Worm (Caenorhabditis elegans) whole organism, L1 larva: ENCODE data around the gene ZK105.1.

Experiments
- C34B4.2 ChIP-seq: sonication (generic microtip); optimal IDR thresholded peaks from 2 replicates; lab custom pipeline; 2017; ENCODE audit warnings: mild to moderate bottlenecking, missing genetic modification characterization, missing compliant biosample characterization
- Y116A8C.19 ChIP-seq: sonication (generic microtip); optimal IDR thresholded peaks from 2 replicates; lab custom pipeline; 2016; ENCODE audit warnings: missing compliant biosample characterization, missing genetic modification characterization, borderline replicate concordance
- aha-1 ChIP-seq: fragments of 150-350 bp; optimal IDR thresholded peaks from 2 replicates; lab custom pipeline; 2014; ENCODE audit warnings: missing biosample characterization, missing genetic modification characterization
- alr-1 ChIP-seq: fragments of 200-800 bp; sonication (Bioruptor generic); optimal IDR thresholded peaks from 2 replicates; lab custom pipeline; 2018; ENCODE audit warnings: borderline replicate concordance, mild to moderate bottlenecking, missing genetic modification characterization, missing compliant biosample characterization
- aly-2 ChIP-seq: fragments of 150-350 bp; optimal IDR thresholded peaks from 2 replicates; lab custom pipeline; 2014; ENCODE audit warnings: missing biosample characterization, missing genetic modification characterization
- ceh-63 ChIP-seq: fragments of 200-800 bp; sonication (Bioruptor generic); optimal IDR thresholded peaks from 2 replicates; lab custom pipeline; 2018; ENCODE audit warnings: mild to moderate bottlenecking, missing genetic modification characterization, missing compliant biosample characterization
- ceh-90 ChIP-seq: sonication (generic microtip); optimal IDR thresholded peaks from 2 replicates; lab custom pipeline; 2016; ENCODE audit warnings: missing genetic modification characterization, missing compliant biosample characterization
- dsc-1 ChIP-seq: sonication (generic microtip); optimal IDR thresholded peaks from 2 replicates; lab custom pipeline; 2016; ENCODE audit warnings: mild to moderate bottlenecking, missing genetic modification characterization, missing compliant biosample characterization
- efl-1 ChIP-seq, 4 experiments: fragments of 150-350 bp; optimal IDR thresholded peaks in 3 of 4; peaks in 1 of 4; 1 replicate in 1 of 4; 2 replicates in 3 of 4; lab custom pipeline; 2014; ENCODE audit warnings: missing biosample characterization in 2 of 4, missing genetic modification characterization in 2 of 4, missing genetic modification reagents in 2 of 4
- efl-3 ChIP-seq: fragments of 200-800 bp; sonication (Bioruptor generic); optimal IDR thresholded peaks from 2 replicates; lab custom pipeline; 2018; ENCODE audit warnings: mild to moderate bottlenecking, missing genetic modification characterization, missing compliant biosample characterization
- elt-2 ChIP-seq: sonication (generic microtip); optimal IDR thresholded peaks from 2 replicates; lab custom pipeline; 2016; ENCODE audit warnings: missing genetic modification characterization, mild to moderate bottlenecking, inconsistent platforms, missing compliant biosample characterization, missing genetic modification reagents
- fkh-8 ChIP-seq: sonication (generic microtip); optimal IDR thresholded peaks from 2 replicates; lab custom pipeline; 2016; ENCODE audit warnings: mild to moderate bottlenecking, missing genetic modification characterization, missing compliant biosample characterization
- fos-1 ChIP-seq: fragments of 150-350 bp; optimal IDR thresholded peaks from 2 replicates; lab custom pipeline; 2014; ENCODE audit warnings: missing biosample characterization, missing genetic modification characterization
- grh-1 ChIP-seq: fragments of 200-800 bp; sonication (Bioruptor generic); IDR thresholded peaks from 2 replicates; pipeline ENCODE4 v1.3.6; 2022; ENCODE audit warnings: missing genetic modification reagents, missing genetic modification characterization, missing compliant biosample characterization
- hlh-17 ChIP-seq: fragments of 200-800 bp; sonication (Bioruptor generic); optimal IDR thresholded peaks from 2 replicates; lab custom pipeline; 2018; ENCODE audit warnings: missing genetic modification characterization, mild to moderate bottlenecking, missing compliant biosample characterization, moderate library complexity, borderline replicate concordance
- hpl-2 ChIP-seq: fragments of 150-350 bp; optimal IDR thresholded peaks from 2 replicates; lab custom pipeline; 2014; ENCODE audit warnings: missing biosample characterization, missing genetic modification reagents, missing genetic modification characterization
- irx-1 ChIP-seq: sonication (generic microtip); optimal IDR thresholded peaks from 2 replicates; lab custom pipeline; 2016; ENCODE audit warnings: missing genetic modification characterization, missing compliant biosample characterization
- isw-1 ChIP-seq: fragments of 200-800 bp; sonication (Bioruptor generic); IDR thresholded peaks from 2 replicates; pipeline ENCODE4 v1.3.6; 2022; ENCODE audit warnings: missing genetic modification characterization, missing compliant biosample characterization
- jun-1 ChIP-seq: fragments of 150-350 bp; optimal IDR thresholded peaks from 2 replicates; lab custom pipeline; 2014; ENCODE audit warnings: missing biosample characterization, missing genetic modification reagents, missing genetic modification characterization
- lin-13 ChIP-seq: fragments of 150-350 bp; optimal IDR thresholded peaks from 2 replicates; lab custom pipeline; 2014; ENCODE audit warnings: missing biosample characterization, missing genetic modification reagents, missing genetic modification characterization
- lin-14 ChIP-seq: fragments of 200-800 bp; sonication (Bioruptor generic); optimal IDR thresholded peaks from 2 replicates; lab custom pipeline; 2018; ENCODE audit warnings: mild to moderate bottlenecking, missing genetic modification characterization, moderate library complexity, missing compliant biosample characterization
- lsy-2 ChIP-seq, 2 experiments: fragments of 150-350 bp; optimal IDR thresholded peaks; 2 replicates each; lab custom pipeline; 2014; ENCODE audit warnings: missing biosample characterization in 2 of 2, missing genetic modification characterization in 2 of 2
- mef-2 ChIP-seq: fragments of 150-350 bp; optimal IDR thresholded peaks from 2 replicates; lab custom pipeline; 2014; ENCODE audit warnings: missing biosample characterization, missing genetic modification characterization
- mep-1 ChIP-seq: fragments of 150-350 bp; optimal IDR thresholded peaks from 2 replicates; lab custom pipeline; 2014; ENCODE audit warnings: missing biosample characterization, missing genetic modification characterization
- nhr-11 ChIP-seq: fragments of 150-350 bp; optimal IDR thresholded peaks from 2 replicates; lab custom pipeline; 2014; ENCODE audit warnings: missing biosample characterization, missing genetic modification characterization
- nhr-19 ChIP-seq: fragments of 200-800 bp; sonication (Bioruptor generic); conservative IDR thresholded peaks from 2 replicates; pipeline ENCODE4 v1.3.6; 2022; ENCODE audit warnings: missing genetic modification characterization, missing compliant biosample characterization
- nhr-20 ChIP-seq: sonication (generic microtip); optimal IDR thresholded peaks from 2 replicates; lab custom pipeline; 2016; ENCODE audit warnings: mild to moderate bottlenecking, missing genetic modification characterization, missing compliant biosample characterization
- nhr-28 ChIP-seq: fragments of 150-350 bp; optimal IDR thresholded peaks from 2 replicates; lab custom pipeline; 2014; ENCODE audit warnings: missing biosample characterization, missing genetic modification characterization
- nhr-47 ChIP-seq: sonication (generic microtip); optimal IDR thresholded peaks from 2 replicates; lab custom pipeline; 2016; ENCODE audit warnings: mild to moderate bottlenecking, missing genetic modification characterization, moderate library complexity, missing compliant biosample characterization
- nhr-71 ChIP-seq: sonication (generic microtip); optimal IDR thresholded peaks from 2 replicates; lab custom pipeline; 2016; ENCODE audit warnings: mild to moderate bottlenecking, missing genetic modification characterization, moderate library complexity, missing compliant biosample characterization
- nhr-77 ChIP-seq: fragments of 150-350 bp; optimal IDR thresholded peaks from 2 replicates; lab custom pipeline; 2014; ENCODE audit warnings: missing biosample characterization, missing genetic modification characterization
- nhr-85 ChIP-seq: sonication (generic microtip); peaks from one replicate; lab custom pipeline; 2016; ENCODE audit warnings: missing genetic modification characterization, inconsistent platforms, missing compliant biosample characterization
- nhr-90 ChIP-seq: sonication (generic microtip); optimal IDR thresholded peaks from 2 replicates; lab custom pipeline; 2016; ENCODE audit warnings: mild to moderate bottlenecking, missing genetic modification characterization, missing compliant biosample characterization; ENCODE audit not compliant: poor library complexity
- pag-3 ChIP-seq: sonication (generic microtip); optimal IDR thresholded peaks from 2 replicates; lab custom pipeline; 2017; ENCODE audit warnings: missing genetic modification characterization, mild to moderate bottlenecking, missing compliant biosample characterization, antibody characterized with exemption, borderline replicate concordance; ENCODE audit not compliant: insufficient read depth
- pax-3 ChIP-seq: fragments of 200-800 bp; sonication (Bioruptor generic); optimal IDR thresholded peaks from 2 replicates; lab custom pipeline; 2018; ENCODE audit warnings: mild to moderate bottlenecking, missing genetic modification characterization, moderate library complexity, missing compliant biosample characterization
- pqm-1 ChIP-seq: sonication (generic microtip); optimal IDR thresholded peaks from 3 replicates; lab custom pipeline; 2017; ENCODE audit warnings: missing biosample characterization, missing genetic modification characterization
- rnt-1 ChIP-seq: sonication (generic microtip); optimal IDR thresholded peaks from 2 replicates; lab custom pipeline; 2016; ENCODE audit warnings: mild to moderate bottlenecking, missing genetic modification characterization, moderate library complexity, missing compliant biosample characterization
- snpc-4 ChIP-seq: fragments of 150-350 bp; optimal IDR thresholded peaks from 2 replicates; lab custom pipeline; 2014; ENCODE audit warnings: missing biosample characterization, missing genetic modification characterization
- snu-23 ChIP-seq: sonication (generic microtip); optimal IDR thresholded peaks from 2 replicates; lab custom pipeline; 2016; ENCODE audit warnings: missing genetic modification characterization, missing compliant biosample characterization
- sup-37 ChIP-seq: fragments of 200-800 bp; sonication (Bioruptor generic); optimal IDR thresholded peaks from 2 replicates; lab custom pipeline; 2018; ENCODE audit warnings: mild to moderate bottlenecking, missing genetic modification characterization, missing compliant biosample characterization
- swsn-7 ChIP-seq: sonication (generic microtip); optimal IDR thresholded peaks from 2 replicates; lab custom pipeline; 2016; ENCODE audit warnings: missing genetic modification characterization, missing compliant biosample characterization
- tbx-2 ChIP-seq: sonication (generic microtip); optimal IDR thresholded peaks from 2 replicates; lab custom pipeline; 2016; ENCODE audit warnings: missing genetic modification characterization, missing compliant biosample characterization
- tlp-1 ChIP-seq: fragments of 150-350 bp; optimal IDR thresholded peaks from 2 replicates; lab custom pipeline; 2014; ENCODE audit warnings: missing biosample characterization, missing genetic modification characterization
- unc-98 ChIP-seq: fragments of 200-800 bp; sonication (Bioruptor generic); IDR thresholded peaks from 2 replicates; pipeline ENCODE4 v1.3.6; 2022; ENCODE audit warnings: missing genetic modification characterization, missing compliant biosample characterization
- zag-1 ChIP-seq: fragments of 150-350 bp; optimal IDR thresholded peaks from 2 replicates; lab custom pipeline; 2014; ENCODE audit warnings: missing biosample characterization, missing genetic modification characterization
- ztf-4 ChIP-seq: fragments of 150-350 bp; optimal IDR thresholded peaks from 2 replicates; lab custom pipeline; 2014; ENCODE audit warnings: missing biosample characterization, missing genetic modification characterization

The ZK105.1 gene

ce11 chrV:7728003-7728678 is 14.3 kb downstream of the ZK105.1 start (continued):
- TF ChIP-seq unc-98 (GFP tag; lab: Robert Waterston, UW) (peak; percentile 49; the same call in 1 of the 2 replicates), fos-1 (tag; lab: Kevin White, UChicago) (peak; percentile 75), sup-37 (no peak), swsn-7 (tag; lab: Kevin White, UChicago) (peak; percentile 86), nhr-71 (tag; lab: Kevin White, UChicago) (peak; percentile 96), fkh-8 (tag; lab: Kevin White, UChicago) (peak; percentile 99), nhr-85 (tag; lab: Kevin White, UChicago) (no peak), nhr-90 (tag; lab: Kevin White, UChicago) (no peak), lin-13 (GFP tag; lab: Kevin White, UChicago) (peak; percentile 43), nhr-19 (peak; percentile 71), C34B4.2 (tag; lab: Kevin White, UChicago) (no peak), tlp-1 (tag; lab: Kevin White, UChicago) (no peak), snu-23 (GFP tag; lab: Kevin White, UChicago) (peak; percentile 80), mef-2 (tag; lab: Kevin White, UChicago) (peak; percentile 46), hpl-2 (no peak), tbx-2 (tag; lab: Kevin White, UChicago) (peak; percentile 93), pqm-1 (tag; lab: Kevin White, UChicago) (no peak), nhr-20 (tag; lab: Kevin White, UChicago) (peak; percentile 75), snpc-4 (tag; lab: Kevin White, UChicago) (peak; percentile 16), nhr-77 (peak; percentile 85), dsc-1 (tag; lab: Kevin White, UChicago) (peak; percentile 86), jun-1 (tag; lab: Kevin White, UChicago) (peak; percentile 82), elt-2 (peak; percentile 45), ceh-90 (tag; lab: Kevin White, UChicago) (no peak), irx-1 (tag; lab: Kevin White, UChicago) (peak; percentile 74), mep-1 (tag; lab: Kevin White, UChicago) (peak; percentile 70), efl-3 (GFP tag; lab: Kevin White, UChicago) (no peak), Y116A8C.19 (tag; lab: Kevin White, UChicago) (no peak), grh-1 (GFP tag; lab: Robert Waterston, UW) (peak; percentile 18; the same call in 1 of the 2 replicates), nhr-28 (tag; lab: Kevin White, UChicago) (no peak), lsy-2 (tag; optimal IDR thresholded peaks at IDR 0.05; lab: Kevin White, UChicago) (peak; percentile 64 to 78), lin-14 (GFP tag; lab: Kevin White, UChicago) (peak; percentile 98), aha-1 (tag; lab: Kevin White, UChicago) (no peak), alr-1 (tag; lab: Kevin White, UChicago) (no peak), rnt-1 (tag; lab: Kevin White, UChicago) (peak; percentile 81), ztf-4 (peak; percentile 36), nhr-47 (tag; lab: Kevin White, UChicago) (peak; percentile 94), efl-1 (optimal IDR thresholded peaks at IDR 0.05; lab: Kevin White, UChicago) (peak; percentile 72 to 75), efl-1 (GFP tag; optimal IDR thresholded peaks at IDR 0.05 in 1 of 2; lab: Kevin White, UChicago) (peak; percentile 32 to 95), isw-1 (peak; percentile 72), ceh-63 (GFP tag; lab: Kevin White, UChicago) (no peak), nhr-11 (tag; lab: Kevin White, UChicago) (peak; percentile 71), pag-3 (no peak), zag-1 (tag; lab: Kevin White, UChicago) (peak; percentile 56), hlh-17 (GFP tag; lab: Kevin White, UChicago) (no peak), pax-3 (peak; percentile 80), aly-2 (no peak)
